Fruit fly (Drosophila melanogaster) ovary, adult (tissue): ENCODE results near the gene Orct2.
A peak's percentile ranks its signal among the peaks of the same experiment; 100 is the strongest.

ENCODE experiments used
- CG17801 ChIP-seq: fragments of 200-800 bp; optimal IDR thresholded peaks from 2 replicates; lab custom pipeline; 2019; ENCODE audit warnings: missing biosample characterization, mild to moderate bottlenecking, missing genetic modification characterization, moderate library complexity; ENCODE audit not compliant: partially characterized antibody

Orct2 gene

dm6 chr3R:24276104-24277008 is 3.5 kb downstream of the Orct2 start, which contains the start of gene Orct:
Gene Orct (plus strand): TSS chr3R:24276260.
- no peak for TF ChIP-seq CG17801

- peak; percentile 45 for TF ChIP-seq CG17801
Measured at dm6 chr3R:24278738-24279137, 5.9 kb downstream of the Orct2 start.

- no peak for TF ChIP-seq CG17801
Measured at dm6 chr3R:24279291-24279690, 6.5 kb downstream of the Orct2 start, which contains the start of gene shps. Gene shps (plus strand): TSS chr3R:24279572.

dm6 chr3R:24282567-24283324 is 9.9 kb downstream of the Orct2 start:
- TF ChIP-seq CG17801 = no peak

- TF ChIP-seq CG17801 = no peak
Measured at dm6 chr3R:24283582-24284085, 10.8 kb downstream of the Orct2 start, which contains the start of gene CG6356. Gene CG6356 (plus strand): TSS chr3R:24283955.

dm6 chr3R:24284164-24284563 is 11.3 kb downstream of the Orct2 start:
- no peak for TF ChIP-seq CG17801

- TF ChIP-seq CG17801 = no peak
Measured at dm6 chr3R:24285423-24285822, 12.6 kb downstream of the Orct2 start.

dm6 chr3R:24287157-24287556 is 14.3 kb downstream of the Orct2 start:
- TF ChIP-seq CG17801 = no peak

- peak; percentile 73 for TF ChIP-seq CG17801
Measured at dm6 chr3R:24289768-24290349, 17.0 kb downstream of the Orct2 start, which contains the start of the genes CG34290 and Uck. Gene CG34290 (minus strand): TSS chr3R:24289818. Gene Uck (plus strand): TSS chr3R:24290172.

- TF ChIP-seq CG17801 = no peak
Measured at dm6 chr3R:24293171-24293570, 20.3 kb downstream of the Orct2 start.

- TF ChIP-seq CG17801 = no peak
Measured at dm6 chr3R:24294299-24294698, 21.5 kb downstream of the Orct2 start, which contains the start of gene CG5715. Gene CG5715 (minus strand): TSS chr3R:24294399.

- peak; percentile 76 for TF ChIP-seq CG17801
Measured at dm6 chr3R:24294784-24295555, 22.1 kb downstream of the Orct2 start, which contains the start of gene crb. Gene crb (plus strand): TSS chr3R:24295078.

- TF ChIP-seq CG17801 = peak; percentile 95
Measured at dm6 chr3R:24295556-24296465, 23.0 kb downstream of the Orct2 start.

- no peak for TF ChIP-seq CG17801
Measured at dm6 chr3R:24296913-24297312, 24.1 kb downstream of the Orct2 start.
